Worm (Caenorhabditis elegans) whole organism, mixed stage, embryonic: ENCODE results near the gene srj-29.
"Not testable (repeated sequence)": the region's sequence is repeated elsewhere in the genome, so short reads cannot be mapped to it uniquely, and the experiment has no call there.

Experiments
- elt-1 ChIP-seq: sonication (generic microtip); optimal IDR thresholded peaks from 2 replicates; lab custom pipeline; 2017; ENCODE audit warnings: missing genetic modification characterization, mild to moderate bottlenecking, missing compliant biosample characterization, antibody characterized with exemption, moderate library complexity, borderline replicate concordance; ENCODE audit not compliant: insufficient read depth
- elt-3 ChIP-seq: fragments of 150-350 bp; optimal IDR thresholded peaks from 2 replicates; lab custom pipeline; 2014; ENCODE audit warnings: missing biosample characterization, missing genetic modification characterization
- flh-1 ChIP-seq: fragments of 200-800 bp; sonication (Bioruptor generic); optimal IDR thresholded peaks from 2 replicates; lab custom pipeline; 2018; ENCODE audit warnings: mild to moderate bottlenecking, missing genetic modification characterization, moderate library complexity, missing compliant biosample characterization
- lin-13 ChIP-seq: fragments of 150-350 bp; optimal IDR thresholded peaks from 2 replicates; lab custom pipeline; 2014; ENCODE audit warnings: missing biosample characterization, missing genetic modification characterization
- nhr-237 ChIP-seq: fragments of 150-350 bp; optimal IDR thresholded peaks from 2 replicates; lab custom pipeline; 2014; ENCODE audit warnings: missing biosample characterization, missing genetic modification characterization
- nhr-76 ChIP-seq: sonication (generic microtip); optimal IDR thresholded peaks from 2 replicates; lab custom pipeline; 2017; ENCODE audit warnings: missing biosample characterization, missing genetic modification characterization
- pha-4 ChIP-seq: fragments of 150-350 bp; optimal IDR thresholded peaks from 2 replicates; lab custom pipeline; 2018; ENCODE audit warnings: missing biosample characterization, missing genetic modification reagents, missing genetic modification characterization
- sem-2 ChIP-seq: fragments of 200-800 bp; sonication (Bioruptor generic); optimal IDR thresholded peaks from 2 replicates; lab custom pipeline; 2018; ENCODE audit warnings: mild to moderate bottlenecking, missing genetic modification characterization, missing compliant biosample characterization
- snpc-4 ChIP-seq: fragments of 150-350 bp; optimal IDR thresholded peaks from 2 replicates; lab custom pipeline; 2014; ENCODE audit warnings: missing biosample characterization, missing genetic modification characterization
- unc-120 ChIP-seq: sonication (generic microtip); optimal IDR thresholded peaks from 2 replicates; lab custom pipeline; 2017; ENCODE audit warnings: missing genetic modification characterization, missing compliant biosample characterization; ENCODE audit not compliant: poor library complexity, severe bottlenecking
- unc-39 ChIP-seq: fragments of 150-350 bp; optimal IDR thresholded peaks from 2 replicates; lab custom pipeline; 2014; ENCODE audit warnings: missing biosample characterization, missing genetic modification characterization

DNA sequence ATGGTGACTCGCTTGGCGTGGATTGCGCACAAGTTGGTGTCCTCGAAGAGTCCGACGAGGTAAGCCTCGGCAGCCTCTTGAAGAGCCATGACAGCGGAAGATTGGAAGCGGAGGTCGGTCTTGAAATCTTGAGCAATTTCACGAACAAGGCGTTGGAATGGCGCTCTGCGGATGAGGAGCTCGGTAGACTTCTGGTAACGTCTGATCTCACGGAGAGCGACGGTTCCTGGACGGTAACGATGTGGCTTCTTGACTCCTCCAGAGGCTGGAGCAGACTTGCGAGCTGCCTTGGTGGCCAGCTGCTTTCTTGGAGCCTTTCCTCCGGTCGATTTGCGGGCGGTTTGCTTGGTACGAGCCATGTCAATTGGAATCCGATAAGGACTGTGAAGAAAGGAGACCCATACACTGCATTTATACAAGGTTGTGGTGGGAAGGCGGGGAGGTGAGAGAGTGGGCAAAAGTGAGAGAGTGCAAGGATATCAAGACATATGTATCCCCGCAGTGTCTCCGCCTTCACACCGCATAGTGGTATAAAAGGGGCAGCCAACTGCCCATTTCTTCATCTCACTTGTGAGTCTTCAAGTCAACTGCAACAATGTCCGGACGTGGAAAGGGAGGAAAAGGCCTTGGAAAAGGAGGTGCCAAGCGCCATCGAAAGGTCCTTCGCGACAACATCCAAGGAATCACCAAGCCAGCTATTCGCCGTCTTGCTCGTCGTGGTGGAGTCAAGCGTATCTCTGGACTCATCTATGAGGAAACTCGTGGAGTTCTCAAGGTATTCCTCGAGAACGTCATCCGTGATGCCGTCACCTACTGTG, 33.3 kb upstream of the srj-29 start, which contains the start of the genes his-2 and his-1:
- TF ChIP-seq snpc-4; elt-3 (tag; lab: Kevin White, UChicago); sem-2 (GFP tag; lab: Kevin White, UChicago); nhr-237; unc-39 (tag; lab: Kevin White, UChicago); elt-1 (tag; lab: Kevin White, UChicago); flh-1 (GFP tag; lab: Kevin White, UChicago); unc-120; pha-4 (tag; lab: Kevin White, UChicago); nhr-76 (tag; lab: Kevin White, UChicago); lin-13 (tag; lab: Kevin White, UChicago): not testable (repeated sequence)
